Fruit fly (Drosophila melanogaster) whole organism, pupa: Measurements from ENCODE around the gene CG42537.

Source experiments
- CG10348 ChIP-seq: fragments of 200-800 bp; sonication (Bioruptor generic); IDR thresholded peaks from 2 replicates; pipeline ENCODE4 v1.3.6; 2022; ENCODE audit warnings: missing biosample characterization, missing genetic modification characterization
- CG12605 ChIP-seq: fragments of 200-800 bp; sonication (Bioruptor generic); IDR thresholded peaks from 2 replicates; pipeline ENCODE4 v1.3.6; 2022; ENCODE audit warnings: missing biosample characterization, missing genetic modification characterization
- CG13204 ChIP-seq: fragments of 200-800 bp; sonication (Bioruptor generic); optimal IDR thresholded peaks from 2 replicates; lab custom pipeline; 2018; ENCODE audit warnings: missing biosample characterization, mild to moderate bottlenecking, missing genetic modification characterization, moderate library complexity
- CG14655 ChIP-seq: fragments of 200-800 bp; sonication (Bioruptor generic); optimal IDR thresholded peaks from 3 replicates; lab custom pipeline; 2017; ENCODE audit warnings: mild to moderate bottlenecking, missing biosample characterization, missing genetic modification reagents, missing genetic modification characterization
- CG15710 ChIP-seq: fragments of 200-800 bp; sonication (Bioruptor generic); optimal IDR thresholded peaks from 2 replicates; lab custom pipeline; 2018; ENCODE audit warnings: missing biosample characterization, mild to moderate bottlenecking, missing genetic modification characterization, moderate library complexity
- CG17806 ChIP-seq: fragments of 200-800 bp; sonication (Bioruptor generic); optimal IDR thresholded peaks from 2 replicates; lab custom pipeline; 2018; ENCODE audit warnings: missing biosample characterization, mild to moderate bottlenecking, missing genetic modification characterization, moderate library complexity
- CG32121 ChIP-seq: fragments of 200-800 bp; sonication (Bioruptor generic); IDR thresholded peaks from 2 replicates; pipeline ENCODE4 v1.3.6; 2022; ENCODE audit warnings: missing biosample characterization, missing genetic modification characterization
- CG34367 ChIP-seq: fragments of 200-800 bp; sonication (Bioruptor generic); optimal IDR thresholded peaks from 2 replicates; lab custom pipeline; 2018; ENCODE audit warnings: missing biosample characterization, mild to moderate bottlenecking, missing genetic modification characterization
- CG4496 ChIP-seq: fragments of 200-800 bp; sonication (Bioruptor generic); IDR thresholded peaks from 3 replicates; pipeline ENCODE4 v1.3.6; 2022; ENCODE audit warnings: missing biosample characterization, missing genetic modification characterization
- CG8159 ChIP-seq: fragments of 200-800 bp; sonication (Bioruptor generic); optimal IDR thresholded peaks from 3 replicates; lab custom pipeline; 2018; ENCODE audit warnings: missing biosample characterization, mild to moderate bottlenecking, missing genetic modification characterization, moderate library complexity
- CG8301 ChIP-seq: fragments of 200-800 bp; sonication (Bioruptor generic); optimal IDR thresholded peaks from 2 replicates; lab custom pipeline; 2018; ENCODE audit warnings: missing biosample characterization, mild to moderate bottlenecking, missing genetic modification characterization
- CG9948 ChIP-seq: fragments of 200-800 bp; sonication (Bioruptor generic); optimal IDR thresholded peaks from 2 replicates; lab custom pipeline; 2018; ENCODE audit warnings: missing biosample characterization, mild to moderate bottlenecking, missing genetic modification characterization, moderate library complexity
- D1 ChIP-seq: fragments of 200-800 bp; sonication (Bioruptor generic); optimal IDR thresholded peaks from 2 replicates; lab custom pipeline; 2018; ENCODE audit warnings: missing biosample characterization, mild to moderate bottlenecking, missing genetic modification characterization, moderate library complexity
- EcR ChIP-seq: fragments of 200-800 bp; sonication (Bioruptor generic); optimal IDR thresholded peaks from 3 replicates; lab custom pipeline; 2019; ENCODE audit warnings: missing biosample characterization, missing genetic modification characterization, mild to moderate bottlenecking, moderate library complexity, missing genetic modification reagents
- Ets98B ChIP-seq: fragments of 200-800 bp; sonication (Bioruptor generic); IDR thresholded peaks from 2 replicates; pipeline ENCODE4 v1.3.6; 2022; ENCODE audit warnings: missing biosample characterization, missing genetic modification characterization
- Pif1A ChIP-seq: fragments of 200-800 bp; sonication (Bioruptor generic); optimal IDR thresholded peaks from 3 replicates; lab custom pipeline; 2016; ENCODE audit warnings: missing biosample characterization, missing genetic modification characterization
- Pif1B ChIP-seq: fragments of 200-800 bp; sonication (Bioruptor generic); optimal IDR thresholded peaks from 3 replicates; lab custom pipeline; 2016; ENCODE audit warnings: missing biosample characterization, missing genetic modification characterization
- Snoo ChIP-seq: fragments of 200-800 bp; sonication (Bioruptor generic); optimal IDR thresholded peaks from 3 replicates; lab custom pipeline; 2017; ENCODE audit warnings: missing biosample characterization, mild to moderate bottlenecking, missing genetic modification characterization, inconsistent platforms
- fd96Ca ChIP-seq: fragments of 200-800 bp; sonication (Bioruptor generic); IDR thresholded peaks from 3 replicates; pipeline ENCODE4 v1.3.6; 2022; ENCODE audit warnings: missing biosample characterization, missing genetic modification characterization
- gl ChIP-seq: fragments of 200-800 bp; sonication (Bioruptor generic); optimal IDR thresholded peaks from 2 replicates; lab custom pipeline; 2018; ENCODE audit warnings: missing biosample characterization, mild to moderate bottlenecking, missing genetic modification characterization
- rn ChIP-seq: fragments of 200-800 bp; sonication (Bioruptor generic); IDR thresholded peaks from 2 replicates; pipeline ENCODE4 v1.3.6; 2022; ENCODE audit warnings: missing biosample characterization, missing genetic modification characterization

CG42537 gene

DNA sequence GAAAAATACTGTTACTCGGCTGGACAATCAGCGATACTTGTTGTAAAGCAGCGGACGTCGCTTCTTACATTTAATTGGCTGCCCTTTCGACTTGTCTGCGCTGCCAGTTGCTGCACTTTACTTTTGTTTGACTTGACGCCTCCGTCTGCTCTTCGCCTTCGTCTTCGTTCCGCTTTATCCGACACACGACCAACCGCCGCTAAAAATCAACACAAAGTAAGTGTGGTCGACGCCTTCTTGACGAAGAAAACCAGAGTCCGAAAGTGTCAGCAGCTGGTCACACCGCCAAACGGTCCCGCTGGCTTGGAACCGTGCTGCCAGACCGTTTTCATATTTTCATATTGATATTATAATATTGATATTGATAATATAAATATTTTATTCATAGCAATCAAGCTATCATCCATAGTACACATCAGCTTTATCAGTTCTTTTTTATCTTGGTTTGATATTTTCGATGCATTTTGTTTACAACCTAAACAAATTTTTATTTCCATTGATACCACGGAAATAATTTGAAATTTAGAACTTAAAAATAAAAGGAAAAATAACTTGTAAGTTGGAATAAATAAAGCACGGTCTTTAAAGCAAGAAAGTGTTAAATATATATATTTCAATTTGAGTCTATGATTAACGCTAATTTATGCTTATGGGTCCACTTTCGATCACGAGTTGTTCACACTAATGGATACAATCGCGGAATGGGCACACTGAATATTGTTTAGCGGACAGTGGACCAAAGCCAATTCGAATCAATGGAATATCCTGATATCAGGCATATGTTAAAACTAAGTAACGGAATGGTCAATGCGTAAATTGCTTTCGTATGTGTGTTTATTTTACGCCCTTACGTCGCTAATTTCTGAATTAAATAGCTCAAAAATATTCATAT lies 28.3 kb downstream of the CG42537 start, which contains the start of gene Dmtn:
Dmtn (minus strand) TSS at position 222 of the 892 bp plus-strand sequence.
- TF ChIP-seq Snoo (tag; lab: Kevin White, UChicago) = no peak
- no peak for TF ChIP-seq CG15710 (tag; lab: Kevin White, UChicago)
- peak; percentile 9 for TF ChIP-seq CG8159
- peak; percentile 40 for TF ChIP-seq CG14655
- TF ChIP-seq CG13204 (GFP tag; lab: Kevin White, UChicago) = no peak
- TF ChIP-seq CG17806 = no peak
- no peak for TF ChIP-seq EcR (GFP tag; lab: Kevin White, UChicago)
- no peak for TF ChIP-seq CG12605 (GFP tag; lab: Robert Waterston, UW)
- no peak for TF ChIP-seq Pif1A (GFP tag; lab: Kevin White, UChicago)
- TF ChIP-seq D1 (tag; lab: Kevin White, UChicago) = no peak
- no peak for TF ChIP-seq CG8301
- TF ChIP-seq Pif1B (GFP tag; lab: Kevin White, UChicago) = peak; percentile 33
- TF ChIP-seq, all 21 proteins: peak for 3

DNA sequence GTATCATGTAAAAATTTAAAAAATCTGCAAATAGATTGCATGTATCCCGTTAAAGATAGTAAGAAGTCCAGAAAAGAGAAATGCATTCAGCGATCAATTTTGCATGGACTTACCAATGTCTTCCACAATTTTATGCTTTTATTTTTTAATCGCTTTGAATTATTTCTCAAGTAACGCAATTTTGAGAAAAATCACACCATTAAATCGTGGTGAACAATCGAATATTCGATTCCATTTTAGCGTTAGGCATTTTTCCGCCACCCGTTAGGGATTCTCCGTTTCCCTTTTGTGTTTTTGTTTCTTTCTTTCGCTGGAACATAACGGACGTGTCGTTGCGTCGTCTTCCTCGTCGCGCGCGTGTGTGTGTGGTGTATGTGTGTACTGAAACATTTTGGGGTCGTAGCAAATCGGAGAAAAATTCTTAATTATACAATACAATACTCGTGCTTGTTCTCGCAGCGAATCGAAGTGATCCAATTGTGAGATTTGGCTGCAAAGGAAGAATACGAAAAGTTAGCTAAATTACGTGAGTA lies 29.0 kb downstream of the CG42537 start, which contains the start of gene gpp:
gpp (plus strand) TSS at position 290 of the 533 bp plus-strand sequence.
- peak; percentile 36 for TF ChIP-seq CG13204 (GFP tag; lab: Kevin White, UChicago)
- TF ChIP-seq Pif1B (GFP tag; lab: Kevin White, UChicago) = peak; percentile 12
- TF ChIP-seq CG4496 = no peak
- TF ChIP-seq gl (tag; lab: Kevin White, UChicago) = peak; percentile 5
- peak; percentile 40 for TF ChIP-seq EcR (GFP tag; lab: Kevin White, UChicago)
- TF ChIP-seq, all 21 proteins: peak for 4

DNA sequence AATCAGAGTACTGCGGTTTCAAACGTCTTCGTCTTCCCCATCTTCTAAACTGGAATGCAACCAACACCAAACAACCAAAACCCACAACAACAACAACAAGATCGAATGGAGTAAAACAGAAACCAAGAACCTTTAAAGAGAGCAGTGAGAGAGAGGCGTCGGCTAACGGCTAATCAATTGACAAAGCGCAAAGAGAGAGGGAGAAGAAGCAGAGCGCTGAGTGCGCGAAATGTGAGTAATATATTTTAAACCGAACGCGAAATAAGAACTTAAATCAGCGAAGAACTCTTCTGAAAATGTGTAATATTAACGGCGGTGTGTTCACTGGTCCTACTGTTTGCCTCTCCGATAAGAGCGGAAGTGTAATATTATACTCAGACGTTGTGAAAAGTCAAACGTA lies 29.9 kb downstream of the CG42537 start:
- TF ChIP-seq CG9948 (tag; lab: Kevin White, UChicago) (no peak), CG34367 (tag; lab: Kevin White, UChicago) (no peak), CG8301 (no peak), rn (GFP tag; lab: Robert Waterston, UW) (no peak), CG32121 (GFP tag; lab: Robert Waterston, UW) (no peak)

DNA sequence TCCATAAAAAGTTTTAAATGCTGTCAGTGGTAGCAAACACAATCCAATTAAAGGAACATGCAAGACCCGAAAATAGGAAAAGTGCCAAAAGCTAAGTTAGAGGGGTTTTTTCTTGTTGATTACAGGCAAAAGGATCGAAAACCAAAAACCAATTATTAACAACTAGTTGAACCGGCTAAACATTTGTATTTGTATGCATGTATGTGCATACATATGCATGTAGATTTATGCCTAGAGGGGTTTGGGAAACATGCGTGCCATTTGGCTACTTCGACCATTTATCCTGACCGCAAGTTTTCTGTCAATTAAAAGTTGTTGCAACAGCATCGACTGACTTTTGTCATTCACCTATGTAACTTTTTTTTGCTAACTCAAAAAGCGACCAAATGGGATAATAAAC lies 30.9 kb downstream of the CG42537 start:
- TF ChIP-seq D1 (tag; lab: Kevin White, UChicago) (no peak), rn (GFP tag; lab: Robert Waterston, UW) (no peak), CG32121 (GFP tag; lab: Robert Waterston, UW) (no peak)

DNA sequence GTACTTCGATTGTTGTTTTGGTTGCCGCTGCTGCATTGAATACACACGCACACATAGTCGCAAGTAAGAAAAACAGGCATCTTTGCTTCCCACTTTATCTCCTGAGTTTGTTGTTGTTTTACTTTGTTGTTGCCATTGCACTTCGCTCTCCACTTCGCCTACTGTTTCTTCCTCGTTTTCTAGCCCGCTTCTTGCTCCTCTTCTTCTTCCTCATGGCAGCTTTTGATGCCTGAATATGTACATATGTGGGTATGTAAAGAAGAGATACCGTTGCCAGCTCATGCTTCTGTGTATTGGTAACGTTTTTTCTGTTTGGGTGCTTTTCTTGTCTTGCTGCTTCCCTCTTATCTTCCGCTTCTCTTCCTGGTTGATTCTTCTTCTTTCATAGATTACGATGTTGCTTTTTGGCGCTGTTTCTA lies 31.6 kb downstream of the CG42537 start:
- peak; percentile 76 for TF ChIP-seq gl (tag; lab: Kevin White, UChicago)
- TF ChIP-seq CG8301 = peak; percentile 16
- peak; percentile 53 for TF ChIP-seq CG32121 (GFP tag; lab: Robert Waterston, UW)
- peak; percentile 29 for TF ChIP-seq CG15710 (tag; lab: Kevin White, UChicago)
- peak; percentile 22 for TF ChIP-seq Pif1B (GFP tag; lab: Kevin White, UChicago)
- peak; percentile 64; the same call in 1 of the 3 replicates for TF ChIP-seq fd96Ca (GFP tag; lab: Robert Waterston, UW)
- peak; percentile 10 for TF ChIP-seq CG34367 (tag; lab: Kevin White, UChicago)
- peak; percentile 27 for TF ChIP-seq CG8159
- TF ChIP-seq EcR (GFP tag; lab: Kevin White, UChicago) = peak; percentile 95
- peak; percentile 26 for TF ChIP-seq CG14655
- no peak for TF ChIP-seq CG10348 (GFP tag; lab: Robert Waterston, UW)
- TF ChIP-seq D1 (tag; lab: Kevin White, UChicago) = no peak
- peak; percentile 72 for TF ChIP-seq CG13204 (GFP tag; lab: Kevin White, UChicago)
- no peak for TF ChIP-seq Snoo (tag; lab: Kevin White, UChicago)
- peak; percentile 10 for TF ChIP-seq Pif1A (GFP tag; lab: Kevin White, UChicago)
- no peak for TF ChIP-seq rn (GFP tag; lab: Robert Waterston, UW)
- TF ChIP-seq CG4496 = peak; percentile 46; the same call in 2 of the 3 replicates
- peak; percentile 50 for TF ChIP-seq Ets98B (GFP tag; lab: Robert Waterston, UW)
- peak; percentile 62 for TF ChIP-seq CG12605 (GFP tag; lab: Robert Waterston, UW)
- TF ChIP-seq CG9948 (tag; lab: Kevin White, UChicago) = no peak
- TF ChIP-seq CG17806 = no peak

DNA sequence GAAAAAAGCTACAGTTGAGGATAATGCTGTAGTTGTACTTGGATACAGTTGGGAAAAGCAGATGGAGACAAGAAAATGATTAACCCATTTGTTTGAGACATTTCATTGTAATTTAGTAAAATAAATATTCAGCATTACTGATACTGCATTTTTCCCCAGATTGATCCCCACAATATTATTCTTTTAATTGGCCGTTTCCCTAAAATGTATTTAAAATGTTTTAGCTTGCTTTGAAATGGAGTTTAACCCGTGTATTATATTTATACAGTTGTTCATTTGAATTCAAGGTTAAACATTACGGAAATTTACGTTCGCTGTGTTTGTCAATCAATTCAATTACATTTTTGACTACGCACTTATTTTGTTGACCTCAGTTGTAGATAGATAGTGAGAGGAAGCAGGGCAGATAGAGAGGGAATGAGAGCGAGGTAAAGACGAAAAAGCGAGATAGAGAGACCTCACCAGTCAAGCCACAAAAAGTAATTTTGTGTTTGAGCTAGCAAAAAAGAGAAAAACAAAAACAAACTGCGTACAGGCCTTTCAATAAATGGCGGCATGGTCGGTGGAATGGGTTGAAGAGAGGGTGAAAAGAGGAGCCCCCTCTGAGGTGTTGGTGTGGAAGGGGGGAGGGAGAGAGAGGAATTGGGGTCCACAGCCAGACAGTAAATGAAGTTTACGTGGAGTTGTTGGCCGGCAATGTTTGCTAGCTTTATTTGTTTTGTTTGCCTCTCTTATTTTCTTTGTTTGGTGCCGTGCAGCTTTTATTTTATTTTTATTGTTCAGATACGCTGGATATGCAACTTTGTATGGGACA lies 33.0 kb downstream of the CG42537 start:
- TF ChIP-seq Snoo (tag; lab: Kevin White, UChicago) = peak; percentile 71
- peak; percentile 63 for TF ChIP-seq CG34367 (tag; lab: Kevin White, UChicago)
- TF ChIP-seq CG4496 = peak; percentile 65
- TF ChIP-seq CG8301 = peak; percentile 87
- TF ChIP-seq CG13204 (GFP tag; lab: Kevin White, UChicago) = peak; percentile 80
- TF ChIP-seq Pif1A (GFP tag; lab: Kevin White, UChicago) = peak; percentile 71
- peak; percentile 83 for TF ChIP-seq D1 (tag; lab: Kevin White, UChicago)
- TF ChIP-seq CG10348 (GFP tag; lab: Robert Waterston, UW) = 0 out of 2 replicates have a peak, but pooled peaks have one; percentile 6
- peak; percentile 86 for TF ChIP-seq CG8159
- peak; percentile 90 for TF ChIP-seq gl (tag; lab: Kevin White, UChicago)
- peak; percentile 70 for TF ChIP-seq Ets98B (GFP tag; lab: Robert Waterston, UW)
- TF ChIP-seq CG32121 (GFP tag; lab: Robert Waterston, UW) = peak; percentile 47
- TF ChIP-seq CG17806 = peak; percentile 76
- peak; percentile 95 for TF ChIP-seq EcR (GFP tag; lab: Kevin White, UChicago)
- peak; percentile 82 for TF ChIP-seq fd96Ca (GFP tag; lab: Robert Waterston, UW)
- peak; percentile 79 for TF ChIP-seq CG12605 (GFP tag; lab: Robert Waterston, UW)
- TF ChIP-seq Pif1B (GFP tag; lab: Kevin White, UChicago) = peak; percentile 67
- peak; percentile 75 for TF ChIP-seq CG15710 (tag; lab: Kevin White, UChicago)
- TF ChIP-seq CG14655 = peak; percentile 91
- TF ChIP-seq CG9948 (tag; lab: Kevin White, UChicago) = peak; percentile 85
- peak; percentile 4; the same call in 1 of the 2 replicates for TF ChIP-seq rn (GFP tag; lab: Robert Waterston, UW)
